Fruit fly (Drosophila melanogaster) whole organism, embryonic: Measurements from ENCODE around the gene CG13127.

Experiments
- B-H1 ChIP-seq: fragments of 200-800 bp; sonication (Bioruptor generic); IDR thresholded peaks from 3 replicates; pipeline ENCODE4 v1.3.6; 2022; ENCODE audit warnings: missing biosample characterization, missing genetic modification characterization
- BEAF-32 ChIP-seq: fragments of 200-800 bp; sonication (Bioruptor generic); optimal IDR thresholded peaks from 3 replicates; lab custom pipeline; 2017; ENCODE audit warnings: missing biosample characterization, missing genetic modification characterization, mild to moderate bottlenecking, moderate library complexity, missing genetic modification reagents
- Bgb ChIP-seq: fragments of 200-800 bp; sonication (Bioruptor generic); IDR thresholded peaks from 2 replicates; pipeline ENCODE4 v1.3.6; 2022; ENCODE audit warnings: missing biosample characterization, missing genetic modification characterization; ENCODE audit not compliant: partially characterized antibody
- CG11085 ChIP-seq: fragments of 200-800 bp; sonication (Bioruptor generic); IDR thresholded peaks from 2 replicates; pipeline ENCODE4 v1.3.6; 2022; ENCODE audit warnings: missing biosample characterization, missing genetic modification characterization
- CG12071 ChIP-seq: fragments of 200-800 bp; sonication (Bioruptor generic); optimal IDR thresholded peaks from 3 replicates; lab custom pipeline; 2018; ENCODE audit warnings: missing biosample characterization, mild to moderate bottlenecking, missing genetic modification characterization
- CG12104 ChIP-seq: fragments of 200-800 bp; sonication (Bioruptor generic); optimal IDR thresholded peaks from 3 replicates; lab custom pipeline; 2016; ENCODE audit warnings: missing biosample characterization, missing genetic modification characterization
- CG13287 ChIP-seq: fragments of 200-800 bp; sonication (Bioruptor generic); IDR thresholded peaks from 2 replicates; pipeline ENCODE4 v1.3.6; 2022; ENCODE audit warnings: missing biosample characterization, missing genetic modification characterization; ENCODE audit not compliant: partially characterized antibody
- CG14710 ChIP-seq: fragments of 200-800 bp; sonication (Bioruptor generic); optimal IDR thresholded peaks from 3 replicates; lab custom pipeline; 2019; ENCODE audit warnings: missing biosample characterization, mild to moderate bottlenecking, missing genetic modification characterization, moderate library complexity
- CG18764 ChIP-seq: fragments of 200-800 bp; sonication (Bioruptor generic); optimal IDR thresholded peaks from 3 replicates; lab custom pipeline; 2016; ENCODE audit warnings: missing biosample characterization, missing genetic modification characterization
- CG2116 ChIP-seq: fragments of 200-800 bp; sonication (Bioruptor generic); optimal IDR thresholded peaks from 3 replicates; lab custom pipeline; 2018; ENCODE audit warnings: missing biosample characterization, mild to moderate bottlenecking, missing genetic modification characterization
- CG2129 ChIP-seq: fragments of 200-800 bp; sonication (Bioruptor generic); IDR thresholded peaks from 2 replicates; pipeline ENCODE4 v1.3.6; 2022; ENCODE audit warnings: missing biosample characterization, missing genetic modification characterization; ENCODE audit not compliant: partially characterized antibody
- CG30020 ChIP-seq: fragments of 200-800 bp; optimal IDR thresholded peaks from 2 replicates; lab custom pipeline; 2019; ENCODE audit warnings: missing biosample characterization, mild to moderate bottlenecking, missing genetic modification characterization, moderate library complexity
- CG42726 ChIP-seq: fragments of 200-800 bp; sonication (Bioruptor generic); IDR thresholded peaks from 2 replicates; pipeline ENCODE4 v1.3.6; 2022; ENCODE audit warnings: missing biosample characterization, missing genetic modification characterization; ENCODE audit not compliant: partially characterized antibody
- CG43689 ChIP-seq: fragments of 200-800 bp; sonication (Bioruptor generic); IDR thresholded peaks from 2 replicates; pipeline ENCODE4 v1.3.6; 2022; ENCODE audit warnings: missing biosample characterization, missing genetic modification characterization
- CG4617 ChIP-seq: fragments of 200-800 bp; sonication (Bioruptor generic); optimal IDR thresholded peaks from 3 replicates; lab custom pipeline; 2016; ENCODE audit warnings: missing biosample characterization, missing genetic modification characterization, borderline replicate concordance
- CG6689 ChIP-seq: fragments of 200-800 bp; sonication (Bioruptor generic); IDR thresholded peaks from 2 replicates; pipeline ENCODE4 v1.3.6; 2022; ENCODE audit warnings: missing biosample characterization, missing genetic modification characterization
- CoRest ChIP-seq: fragments of 200-800 bp; sonication (Bioruptor generic); optimal IDR thresholded peaks from 3 replicates; lab custom pipeline; 2018; ENCODE audit warnings: missing biosample characterization, mild to moderate bottlenecking, missing genetic modification characterization, moderate library complexity
- Dll ChIP-seq: fragments of 200-800 bp; sonication (Bioruptor generic); IDR thresholded peaks from 4 replicates; pipeline ENCODE4 v1.3.6; 2022; ENCODE audit warnings: missing biosample characterization, missing genetic modification characterization; ENCODE audit not compliant: partially characterized antibody
- Doc2 ChIP-seq: fragments of 200-800 bp; sonication (Bioruptor generic); IDR thresholded peaks from 2 replicates; pipeline ENCODE4 v1.3.6; 2022; ENCODE audit warnings: missing biosample characterization, missing genetic modification characterization
- E2f2 ChIP-seq: fragments of 200-800 bp; sonication (Bioruptor generic); IDR thresholded peaks from 2 replicates; pipeline ENCODE4 v1.3.6; 2022; ENCODE audit warnings: missing biosample characterization, missing genetic modification characterization
- Ets65A ChIP-seq: fragments of 200-800 bp; sonication (Bioruptor generic); peaks from one replicate; lab custom pipeline; 2016; ENCODE audit warnings: missing biosample characterization, missing genetic modification characterization
- Fer1 ChIP-seq: fragments of 200-800 bp; sonication (Bioruptor generic); optimal IDR thresholded peaks from 2 replicates; lab custom pipeline; 2017; ENCODE audit warnings: missing biosample characterization, mild to moderate bottlenecking, missing genetic modification characterization
- Lhr ChIP-seq: fragments of 200-800 bp; sonication (Bioruptor generic); optimal IDR thresholded peaks from 3 replicates; lab custom pipeline; 2017; ENCODE audit warnings: mild to moderate bottlenecking, missing biosample characterization, missing genetic modification reagents, missing genetic modification characterization
- Max ChIP-seq: fragments of 200-800 bp; sonication (Bioruptor generic); optimal IDR thresholded peaks from 2 replicates; lab custom pipeline; 2016; ENCODE audit warnings: missing biosample characterization, mild to moderate bottlenecking, missing genetic modification characterization
- Myb ChIP-seq: fragments of 200-800 bp; sonication (Bioruptor generic); optimal IDR thresholded peaks from 2 replicates; lab custom pipeline; 2016; ENCODE audit warnings: missing biosample characterization, missing genetic modification characterization
- NfI ChIP-seq: fragments of 200-800 bp; sonication (Bioruptor generic); optimal IDR thresholded peaks from 3 replicates; lab custom pipeline; 2018; ENCODE audit warnings: missing biosample characterization, mild to moderate bottlenecking, missing genetic modification characterization, moderate library complexity
- PHDP ChIP-seq: fragments of 200-800 bp; sonication (Bioruptor generic); optimal IDR thresholded peaks from 3 replicates; lab custom pipeline; 2018; ENCODE audit warnings: missing biosample characterization, mild to moderate bottlenecking, missing genetic modification characterization, moderate library complexity
- Sry-β ChIP-seq: fragments of 200-800 bp; sonication (Bioruptor generic); optimal IDR thresholded peaks from 2 replicates; lab custom pipeline; 2018; ENCODE audit warnings: missing biosample characterization, mild to moderate bottlenecking, missing genetic modification characterization, moderate library complexity
- Ssrp ChIP-seq: fragments of 200-800 bp; sonication (Bioruptor generic); optimal IDR thresholded peaks from 2 replicates; lab custom pipeline; 2018; ENCODE audit warnings: missing biosample characterization, mild to moderate bottlenecking, missing genetic modification characterization, moderate library complexity
- ato ChIP-seq: fragments of 200-800 bp; sonication (Bioruptor generic); IDR thresholded peaks from 2 replicates; pipeline ENCODE4 v1.3.6; 2022; ENCODE audit warnings: missing biosample characterization, missing genetic modification characterization; ENCODE audit not compliant: partially characterized antibody
- bbx ChIP-seq: fragments of 200-800 bp; sonication (Bioruptor generic); IDR thresholded peaks from 2 replicates; pipeline ENCODE4 v1.3.6; 2022; ENCODE audit warnings: missing biosample characterization, missing genetic modification characterization; ENCODE audit not compliant: partially characterized antibody
- cato ChIP-seq: fragments of 200-800 bp; sonication (Bioruptor generic); optimal IDR thresholded peaks from 2 replicates; lab custom pipeline; 2016; ENCODE audit warnings: missing biosample characterization, missing genetic modification characterization, borderline replicate concordance
- caup ChIP-seq: fragments of 200-800 bp; sonication (Bioruptor generic); optimal IDR thresholded peaks from 3 replicates; lab custom pipeline; 2017; ENCODE audit warnings: missing biosample characterization, mild to moderate bottlenecking, missing genetic modification characterization, moderate library complexity; ENCODE audit not compliant: severe bottlenecking
- chinmo ChIP-seq: fragments of 200-800 bp; sonication (Bioruptor generic); IDR thresholded peaks from 4 replicates; pipeline ENCODE4 v1.3.6; 2022; ENCODE audit warnings: missing biosample characterization, missing genetic modification characterization; ENCODE audit not compliant: partially characterized antibody
- jing ChIP-seq: fragments of 200-800 bp; sonication (Bioruptor generic); optimal IDR thresholded peaks from 2 replicates; lab custom pipeline; 2018; ENCODE audit warnings: missing biosample characterization, mild to moderate bottlenecking, missing genetic modification characterization
- knrl ChIP-seq: fragments of 200-800 bp; sonication (Bioruptor generic); IDR thresholded peaks from 3 replicates; pipeline ENCODE4 v1.3.6; 2022; ENCODE audit warnings: missing biosample characterization, missing genetic modification characterization; ENCODE audit not compliant: partially characterized antibody
- lab ChIP-seq: fragments of 200-800 bp; sonication (Bioruptor generic); optimal IDR thresholded peaks from 3 replicates; lab custom pipeline; 2017; ENCODE audit warnings: missing biosample characterization, missing genetic modification characterization, mild to moderate bottlenecking, moderate library complexity, missing genetic modification reagents
- stwl ChIP-seq: fragments of 200-800 bp; sonication (Bioruptor generic); optimal IDR thresholded peaks from 3 replicates; lab custom pipeline; 2018; ENCODE audit warnings: missing biosample characterization, mild to moderate bottlenecking, missing genetic modification characterization, moderate library complexity
- tll ChIP-seq, 2 experiments: fragments of 200-800 bp in 1 of 2; fragments of >200 bp in 1 of 2; sonication (Bioruptor generic) in 1 of 2; optimal IDR thresholded peaks; 2 replicates each; lab custom pipeline; 2017 to 2019; ENCODE audit warnings: missing biosample characterization in 2 of 2, missing genetic modification characterization in 2 of 2, mild to moderate bottlenecking in 1 of 2, moderate library complexity in 1 of 2
- tx ChIP-seq: fragments of 200-800 bp; sonication (Bioruptor generic); optimal IDR thresholded peaks from 2 replicates; lab custom pipeline; 2016; ENCODE audit warnings: missing biosample characterization, missing genetic modification characterization

CG13127 gene

dm6 chr2L:10056705-10057104 lies 30.2 kb downstream of the CG13127 start, which contains the start of gene Pen (continued):
- peak; percentile 49; the same call in 1 of the 2 replicates for TF ChIP-seq ato
- no peak for TF ChIP-seq CG12104 (GFP tag; lab: Kevin White, UChicago)
- TF ChIP-seq CG12071 (GFP tag; lab: Kevin White, UChicago): no peak
- TF ChIP-seq tll (GFP tag; optimal IDR thresholded peaks at IDR 0.05; lab: Kevin White, UChicago): no peak
- TF ChIP-seq CG42726 (GFP tag; lab: Robert Waterston, UW): 0 out of 2 replicates have a peak, but pooled peaks have one; percentile 57
- peak; percentile 82 for TF ChIP-seq knrl (GFP tag; lab: Robert Waterston, UW)
- no peak for TF ChIP-seq Max
- no peak for TF ChIP-seq Doc2 (GFP tag; lab: Robert Waterston, UW)
- TF ChIP-seq CG18764 (GFP tag; lab: Kevin White, UChicago): no peak
- TF ChIP-seq CoRest (tag; lab: Kevin White, UChicago): peak; percentile 2
- TF ChIP-seq Ets65A (GFP tag; lab: Kevin White, UChicago): no peak
- TF ChIP-seq caup (GFP tag; lab: Kevin White, UChicago): no peak
- TF ChIP-seq bbx (GFP tag; lab: Robert Waterston, UW): peak; percentile 73
- TF ChIP-seq chinmo (GFP tag; lab: Robert Waterston, UW): 0 out of 4 replicates have a peak, but pooled peaks have one; percentile 13
- peak; percentile 36 for TF ChIP-seq Lhr (GFP tag; lab: Kevin White, UChicago)
- peak; percentile 77 for TF ChIP-seq Dll (GFP tag; lab: Robert Waterston, UW)
- peak; percentile 85 for TF ChIP-seq BEAF-32 (GFP tag; lab: Kevin White, UChicago)
- TF ChIP-seq jing (GFP tag; lab: Kevin White, UChicago): no peak
- no peak for TF ChIP-seq CG30020 (tag; lab: Kevin White, UChicago)
- TF ChIP-seq CG2116 (GFP tag; lab: Kevin White, UChicago): peak; percentile 52
- no peak for TF ChIP-seq CG43689
- TF ChIP-seq tx (GFP tag; lab: Kevin White, UChicago): no peak
- no peak for TF ChIP-seq NfI (GFP tag; lab: Kevin White, UChicago)
- peak; percentile 90 for TF ChIP-seq E2f2 (GFP tag; lab: Robert Waterston, UW)
- TF ChIP-seq CG11085 (GFP tag; lab: Robert Waterston, UW): no peak
- peak; percentile 87 for TF ChIP-seq Myb (GFP tag; lab: Kevin White, UChicago)
- no peak for TF ChIP-seq CG6689 (GFP tag; lab: Robert Waterston, UW)
- TF ChIP-seq PHDP (tag; lab: Kevin White, UChicago): no peak
- peak; percentile 38 for TF ChIP-seq stwl (tag; lab: Kevin White, UChicago)
- TF ChIP-seq CG13287: peak; percentile 78
- TF ChIP-seq CG14710 (tag; lab: Kevin White, UChicago): peak; percentile 37
- no peak for TF ChIP-seq Fer1 (GFP tag; lab: Kevin White, UChicago)
- TF ChIP-seq Bgb (GFP tag; lab: Robert Waterston, UW): peak; percentile 83
- no peak for TF ChIP-seq Ssrp
- no peak for TF ChIP-seq CG4617 (GFP tag; lab: Kevin White, UChicago)
- TF ChIP-seq Sry-β (GFP tag; lab: Kevin White, UChicago): no peak
- no peak for TF ChIP-seq cato (GFP tag; lab: Kevin White, UChicago)
- no peak for TF ChIP-seq lab (GFP tag; lab: Kevin White, UChicago)
- no peak for TF ChIP-seq B-H1 (GFP tag; lab: Robert Waterston, UW)
- TF ChIP-seq CG2129 (GFP tag; lab: Robert Waterston, UW): 0 out of 2 replicates have a peak, but pooled peaks have one; percentile 27
